Worm (Caenorhabditis elegans): ENCODE measurements around the gene D1079.1.

D1079.1 gene

DNA sequence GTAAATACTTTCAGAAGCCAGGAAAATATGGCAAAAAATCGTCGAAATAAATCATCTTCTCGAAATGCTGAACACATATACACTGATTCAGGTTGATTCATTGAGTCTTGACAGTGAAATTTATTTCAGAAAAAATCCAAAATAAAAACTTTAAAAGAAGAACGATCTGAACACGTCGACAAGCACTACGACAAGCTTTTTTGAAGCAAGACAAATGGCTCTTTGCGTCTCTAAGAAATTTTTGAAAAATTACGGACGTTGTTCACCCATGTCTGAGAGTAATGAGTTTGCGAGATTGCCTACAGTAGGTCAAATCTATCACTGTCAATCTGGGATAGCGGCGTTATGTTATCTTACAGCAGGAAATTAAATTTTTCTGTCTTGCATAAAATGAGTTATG, 26.2 kb upstream of the D1079.1 start, which contains the start of gene R160.2:
Gene R160.2 (minus strand): TSS at position 101 of the 400 bp plus-strand sequence.
- TF ChIP-seq dpl-1 (GFP tag; optimal IDR thresholded peaks at IDR 0.05): no peak
- no peak for TF ChIP-seq tbx-9 (tag; optimal IDR thresholded peaks at IDR 0.05; ENCODE audit: borderline replicate concordance)
- no peak for TF ChIP-seq sdz-38 (tag; optimal IDR thresholded peaks at IDR 0.05)
- no peak for TF ChIP-seq F37B4.10 (GFP tag; IDR thresholded peaks at IDR 0.05)
- TF ChIP-seq Y53F4B.3 (GFP tag; IDR thresholded peaks at IDR 0.05): no peak
- no peak for TF ChIP-seq snpc-1.1 (tag; optimal IDR thresholded peaks at IDR 0.05; ENCODE audit: insufficient read depth)
- TF ChIP-seq snpc-4 (GFP tag; optimal IDR thresholded peaks at IDR 0.05): no peak
- TF ChIP-seq snpc-4 (tag; optimal IDR thresholded peaks at IDR 0.05): no peak
- no peak for TF ChIP-seq C17E4.6 (GFP tag; IDR thresholded peaks at IDR 0.05)
- no peak for TF ChIP-seq madf-8 (GFP tag; conservative IDR thresholded peaks at IDR 0.05)
- TF ChIP-seq nhr-80 (tag; optimal IDR thresholded peaks at IDR 0.05): no peak

DNA sequence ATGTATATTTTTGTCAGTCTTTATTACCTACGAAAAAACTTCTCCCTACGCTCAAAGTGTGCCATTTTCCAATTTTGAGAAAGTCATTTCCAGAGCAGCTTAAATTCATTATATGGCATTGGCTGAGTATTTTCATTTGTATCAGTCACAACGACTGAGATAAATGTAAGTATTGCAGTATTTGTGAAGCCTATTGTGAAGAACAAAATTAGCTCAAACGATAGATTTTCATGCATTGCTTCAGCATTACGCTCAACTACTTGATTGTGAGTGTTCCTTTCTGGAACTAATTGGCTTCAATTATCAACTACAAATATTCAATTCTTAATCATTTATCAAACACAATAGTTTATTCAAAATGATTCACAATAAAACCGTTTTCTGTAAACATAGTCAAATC, 25.3 kb upstream of the D1079.1 start, which contains the start of gene R160.12:
Gene R160.12 (minus strand): TSS at position 101 of the 400 bp plus-strand sequence.
- no peak for TF ChIP-seq rec-8 (tag; optimal IDR thresholded peaks at IDR 0.05)
- no peak for TF ChIP-seq F55B11.4 (tag; optimal IDR thresholded peaks at IDR 0.05; ENCODE audit: borderline replicate concordance, insufficient read depth)
- TF ChIP-seq K11D2.4 (GFP tag; IDR thresholded peaks at IDR 0.05): no peak
- no peak for TF ChIP-seq nhr-90 (tag; optimal IDR thresholded peaks at IDR 0.05)
- no peak for TF ChIP-seq lsy-27 (tag; optimal IDR thresholded peaks at IDR 0.05; ENCODE audit: borderline replicate concordance, insufficient read depth)
- no peak for TF ChIP-seq ceh-100 (GFP tag; IDR thresholded peaks at IDR 0.05)
- TF ChIP-seq madf-10 (tag; optimal IDR thresholded peaks at IDR 0.05): no peak
- TF ChIP-seq F49E8.2 (tag; optimal IDR thresholded peaks at IDR 0.05; ENCODE audit: insufficient read depth): no peak
- TF ChIP-seq xnd-1 (tag; optimal IDR thresholded peaks at IDR 0.05): no peak
- no peak for TF ChIP-seq mel-28 (tag; optimal IDR thresholded peaks at IDR 0.05; ENCODE audit: borderline replicate concordance)
- no peak for TF ChIP-seq nfya-1 (tag; optimal IDR thresholded peaks at IDR 0.05; ENCODE audit: borderline replicate concordance, insufficient read depth)
- TF ChIP-seq chd-7 (tag; optimal IDR thresholded peaks at IDR 0.05): no peak
- no peak for TF ChIP-seq ztf-3 (GFP tag; optimal IDR thresholded peaks at IDR 0.05)
- TF ChIP-seq madf-3 (GFP tag; IDR thresholded peaks at IDR 0.05): no peak
- TF ChIP-seq sptf-2 (GFP tag; optimal IDR thresholded peaks at IDR 0.05): no peak
- no peak for TF ChIP-seq bed-2 (GFP tag; IDR thresholded peaks at IDR 0.05)
- no peak for TF ChIP-seq ceh-79 (tag; optimal IDR thresholded peaks at IDR 0.05)
- no peak for TF ChIP-seq sea-2 (GFP tag; IDR thresholded peaks at IDR 0.05)

DNA sequence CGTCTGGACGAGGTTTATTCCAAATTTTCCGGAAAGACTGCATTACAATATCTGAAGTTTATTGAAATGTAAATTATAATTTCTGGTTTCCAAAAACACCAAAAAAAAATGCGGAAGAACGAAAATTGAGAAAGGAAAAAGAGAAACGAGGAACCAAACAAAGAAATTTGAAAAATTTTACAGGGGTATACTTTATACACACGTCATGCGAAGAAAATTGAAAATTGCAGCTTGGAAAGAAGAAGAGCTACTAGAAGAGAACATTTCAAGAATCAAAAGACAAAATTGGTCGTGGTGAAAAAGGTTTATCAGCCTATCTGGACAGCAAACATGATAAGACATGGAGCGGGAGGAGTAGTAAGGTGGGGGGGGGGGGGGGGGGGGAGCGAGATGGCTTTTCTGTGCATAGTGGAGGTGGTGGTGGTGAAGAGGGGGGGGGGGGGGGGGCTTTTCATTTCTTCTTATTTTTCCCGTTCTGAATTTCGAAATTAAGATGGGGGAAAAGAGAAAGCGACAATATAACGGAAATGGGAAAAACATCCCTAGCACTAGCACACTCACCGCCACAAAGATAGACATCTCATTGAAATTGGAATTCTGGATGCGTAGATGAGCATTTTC, 19.5 kb upstream of the D1079.1 start, which contains the start of gene lst-2:
Gene lst-2 (minus strand): TSS at position 51 of the 621 bp plus-strand sequence.
- TF ChIP-seq lin-26 (GFP tag; IDR thresholded peaks at IDR 0.05) (no peak), hlh-26 (GFP tag; conservative IDR thresholded peaks at IDR 0.05) (no peak), egrh-3 (GFP tag; IDR thresholded peaks at IDR 0.05) (peak; percentile 90; the same call in 1 of the 2 replicates), mcd-1 (GFP tag; IDR thresholded peaks at IDR 0.05) (peak; percentile 27; the same call in 1 of the 2 replicates), zfh-2 (GFP tag; conservative IDR thresholded peaks at IDR 0.05) (peak; percentile 79)

Data from whole organism, young adult.